Fruit fly (Drosophila melanogaster): ENCODE results near the gene Wee1.
A peak's percentile ranks its signal among the peaks of the same experiment; 100 is the strongest.

Wee1 gene

DNA sequence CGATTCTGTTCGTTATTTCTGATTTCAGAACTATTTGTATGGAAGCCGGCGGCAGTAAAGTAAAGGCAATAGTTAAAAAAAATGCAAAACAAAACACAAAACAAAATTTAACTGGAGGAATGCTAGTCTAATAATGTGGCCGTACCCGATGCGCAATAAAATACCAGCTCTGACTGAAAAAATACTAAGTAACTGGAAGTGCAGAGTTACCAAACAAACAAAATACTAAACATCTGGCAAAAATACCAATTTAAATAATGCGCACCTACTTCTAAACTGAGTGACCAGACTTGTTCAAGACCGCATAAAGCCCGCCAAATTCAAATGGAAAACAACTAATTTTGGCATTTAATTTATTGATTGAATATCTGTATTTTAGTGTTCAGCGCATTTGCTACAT is at the start of gene Wee1:
Gene Wee1, minus strand, starts transcription at position 175 of the 400 bp plus-strand sequence.
- TF ChIP-seq rn (GFP tag; IDR thresholded peaks at IDR 0.05) (no peak), CG32121 (GFP tag; IDR thresholded peaks at IDR 0.05) (no peak), CG34367 (tag; optimal IDR thresholded peaks at IDR 0.05) (no peak), Snoo (tag; optimal IDR thresholded peaks at IDR 0.05) (no peak), Pif1A (GFP tag; optimal IDR thresholded peaks at IDR 0.05) (no peak), Ets98B (GFP tag; IDR thresholded peaks at IDR 0.05) (no peak), CG14655 (GFP tag; optimal IDR thresholded peaks at IDR 0.05) (no peak), CG8301 (tag; optimal IDR thresholded peaks at IDR 0.05) (no peak), CG4496 (GFP tag; IDR thresholded peaks at IDR 0.05) (no peak), fd96Ca (GFP tag; IDR thresholded peaks at IDR 0.05) (no peak), CG17806 (tag; optimal IDR thresholded peaks at IDR 0.05) (no peak), gl (tag; optimal IDR thresholded peaks at IDR 0.05) (no peak), CG12605 (GFP tag; IDR thresholded peaks at IDR 0.05) (no peak), CG13204 (GFP tag; optimal IDR thresholded peaks at IDR 0.05) (no peak), Pif1B (GFP tag; optimal IDR thresholded peaks at IDR 0.05) (no peak)

DNA sequence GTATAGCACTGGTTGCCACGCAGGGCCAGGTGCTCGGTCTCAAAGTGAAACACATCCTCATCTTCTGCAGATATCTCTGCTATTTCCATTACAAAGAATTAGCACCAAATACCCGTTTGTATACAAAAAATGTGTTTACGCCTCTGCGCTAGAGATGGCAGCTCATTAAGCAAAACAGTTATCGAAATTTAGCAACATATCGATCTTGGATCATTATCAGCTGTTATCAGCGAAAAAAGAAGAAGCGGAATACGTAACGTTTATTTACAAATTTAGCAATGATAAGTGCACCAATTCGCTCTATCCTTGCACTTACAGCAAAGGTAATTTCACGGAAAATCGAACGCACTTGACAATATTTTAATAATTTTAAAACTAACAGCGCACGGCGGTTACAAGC is 46.2 kb upstream of the Wee1 start, which contains the start of the genes Atac1 and Hmgcl:
Gene Atac1, minus strand, starts transcription at position 164 of the 400 bp plus-strand sequence.
Gene Hmgcl, plus strand, starts transcription at position 213 of the 400 bp plus-strand sequence.
- TF ChIP-seq D1 (tag; optimal IDR thresholded peaks at IDR 0.05): no peak
- no peak for TF ChIP-seq Ets98B (GFP tag; IDR thresholded peaks at IDR 0.05)
- no peak for TF ChIP-seq CG15710 (tag; optimal IDR thresholded peaks at IDR 0.05)
- TF ChIP-seq CG12605 (GFP tag; IDR thresholded peaks at IDR 0.05): no peak
- no peak for TF ChIP-seq CG17806 (tag; optimal IDR thresholded peaks at IDR 0.05)
- no peak for TF ChIP-seq Snoo (tag; optimal IDR thresholded peaks at IDR 0.05)
- no peak for TF ChIP-seq CG34367 (tag; optimal IDR thresholded peaks at IDR 0.05)
- no peak for TF ChIP-seq CG14655 (GFP tag; optimal IDR thresholded peaks at IDR 0.05)
- TF ChIP-seq CG8159 (tag; optimal IDR thresholded peaks at IDR 0.05): no peak
- TF ChIP-seq CG10348 (GFP tag; IDR thresholded peaks at IDR 0.05): no peak
- no peak for TF ChIP-seq fd96Ca (GFP tag; IDR thresholded peaks at IDR 0.05)
- TF ChIP-seq Pif1B (GFP tag; optimal IDR thresholded peaks at IDR 0.05): no peak
- no peak for TF ChIP-seq rn (GFP tag; IDR thresholded peaks at IDR 0.05)
- no peak for TF ChIP-seq CG4496 (GFP tag; IDR thresholded peaks at IDR 0.05)
- no peak for TF ChIP-seq CG13204 (GFP tag; optimal IDR thresholded peaks at IDR 0.05)
- no peak for TF ChIP-seq CG9948 (tag; optimal IDR thresholded peaks at IDR 0.05)
- no peak for TF ChIP-seq CG32121 (GFP tag; IDR thresholded peaks at IDR 0.05)
- no peak for TF ChIP-seq EcR (GFP tag; optimal IDR thresholded peaks at IDR 0.05)

DNA sequence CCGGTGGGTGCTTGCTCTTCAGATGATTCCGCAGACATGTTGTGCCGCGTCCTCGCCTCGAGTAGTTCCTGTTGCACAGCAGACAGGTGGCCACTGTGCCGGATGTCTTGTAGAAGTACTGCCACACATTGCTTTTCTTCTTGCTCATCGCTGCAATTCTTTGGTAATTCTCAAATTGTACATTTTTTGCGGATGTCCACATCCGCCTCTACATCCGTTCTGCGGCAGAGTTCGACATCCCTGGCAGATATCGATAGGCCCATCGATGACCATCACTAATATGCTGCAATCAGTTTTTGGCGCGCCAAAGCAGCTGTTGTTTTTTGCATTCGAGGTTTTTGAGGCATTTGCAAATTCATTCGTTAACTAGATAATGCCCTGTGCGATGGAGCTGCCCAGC is 42.8 kb upstream of the Wee1 start, which contains the start of the genes CG13775 and CG3430:
Gene CG13775, minus strand, starts transcription at position 226 of the 400 bp plus-strand sequence.
Gene CG3430, plus strand, starts transcription at position 284 of the 400 bp plus-strand sequence.
- no peak for TF ChIP-seq CG15710 (tag; optimal IDR thresholded peaks at IDR 0.05)
- TF ChIP-seq CG32121 (GFP tag; IDR thresholded peaks at IDR 0.05): peak; percentile 35; the same call in 1 of the 2 replicates

DNA sequence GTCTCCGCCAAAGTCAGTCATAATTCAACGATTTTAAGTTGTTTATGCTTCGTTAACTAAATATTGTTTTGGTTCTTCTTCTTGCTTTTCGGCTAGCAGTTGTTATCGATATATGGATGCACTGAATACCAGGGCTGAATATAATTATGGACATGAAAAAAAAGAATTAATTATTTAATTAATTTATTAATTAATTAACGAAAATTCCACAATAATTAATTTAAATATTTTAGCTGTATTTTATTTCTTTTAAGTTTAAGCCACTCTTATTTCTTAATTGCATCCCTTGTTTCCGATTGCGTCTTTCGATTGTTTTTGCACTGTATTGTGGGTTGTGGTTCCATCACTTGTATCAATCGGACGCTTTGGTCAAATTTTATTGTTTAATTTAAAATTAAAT is 36.2 kb upstream of the Wee1 start, which contains the start of the genes Gas41 and SA1:
Gene Gas41, minus strand, starts transcription at position 112 of the 400 bp plus-strand sequence.
Gene SA1, plus strand, starts transcription at position 326 of the 400 bp plus-strand sequence.
- TF ChIP-seq CG32121 (GFP tag; IDR thresholded peaks at IDR 0.05) (peak; percentile 86), CG34367 (tag; optimal IDR thresholded peaks at IDR 0.05) (peak; percentile 48), fd96Ca (GFP tag; IDR thresholded peaks at IDR 0.05) (no peak), rn (GFP tag; IDR thresholded peaks at IDR 0.05) (peak; percentile 70), CG17806 (tag; optimal IDR thresholded peaks at IDR 0.05) (peak; percentile 86), CG9948 (tag; optimal IDR thresholded peaks at IDR 0.05) (peak; percentile 82), CG15710 (tag; optimal IDR thresholded peaks at IDR 0.05) (peak; percentile 92), CG13204 (GFP tag; optimal IDR thresholded peaks at IDR 0.05) (no peak), gl (tag; optimal IDR thresholded peaks at IDR 0.05) (peak; percentile 25), CG10348 (GFP tag; IDR thresholded peaks at IDR 0.05) (no peak), Snoo (tag; optimal IDR thresholded peaks at IDR 0.05) (peak; percentile 30), CG4496 (GFP tag; IDR thresholded peaks at IDR 0.05) (peak; percentile 87), Ets98B (GFP tag; IDR thresholded peaks at IDR 0.05) (peak; percentile 85), CG8159 (tag; optimal IDR thresholded peaks at IDR 0.05) (peak; percentile 82)

DNA sequence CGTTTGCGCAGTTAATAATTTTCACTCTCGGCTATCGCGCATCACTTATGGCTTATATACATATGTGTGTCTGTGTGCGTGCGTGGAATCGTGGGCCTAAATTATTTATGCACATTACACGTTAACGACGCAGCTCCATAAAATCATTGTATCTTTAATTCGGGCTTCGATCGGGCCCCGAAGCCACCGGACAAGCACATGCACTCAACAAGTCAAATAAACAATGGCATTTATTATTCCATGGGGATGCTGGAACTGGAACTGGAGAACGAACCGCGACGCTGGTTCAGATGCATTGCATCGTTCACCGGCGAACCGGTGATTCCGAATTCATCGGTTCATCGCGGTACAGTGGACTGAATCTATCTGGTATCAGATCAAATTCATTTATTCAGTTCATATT is 34.6 kb upstream of the Wee1 start, which contains the start of gene ihog:
Gene ihog, minus strand, starts transcription at position 269 of the 403 bp plus-strand sequence.
- TF ChIP-seq CG34367 (tag; optimal IDR thresholded peaks at IDR 0.05) (peak; percentile 8), CG12605 (GFP tag; IDR thresholded peaks at IDR 0.05) (peak; percentile 42; the same call in 1 of the 2 replicates), EcR (GFP tag; optimal IDR thresholded peaks at IDR 0.05) (peak; percentile 58), Pif1A (GFP tag; optimal IDR thresholded peaks at IDR 0.05) (no peak), Snoo (tag; optimal IDR thresholded peaks at IDR 0.05) (no peak), D1 (tag; optimal IDR thresholded peaks at IDR 0.05) (no peak)

DNA sequence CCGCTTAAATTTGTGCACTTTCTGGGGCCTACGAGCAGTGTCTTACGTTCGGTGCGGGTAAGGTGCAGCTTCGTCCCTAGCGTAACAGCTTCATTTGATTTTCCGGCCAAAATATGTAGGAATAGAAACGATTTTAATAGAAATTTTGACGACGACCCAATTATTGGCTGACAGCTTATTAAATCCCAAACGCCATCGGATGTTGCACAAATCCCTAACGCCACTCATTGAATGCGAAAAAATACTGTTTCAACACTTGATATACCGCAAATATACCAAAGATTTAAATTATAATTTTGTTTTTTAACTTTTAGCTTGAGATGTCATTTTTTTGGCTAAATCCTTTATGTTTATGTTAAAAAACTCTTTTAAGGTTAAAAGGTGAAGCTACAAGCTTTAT is 31.1 kb upstream of the Wee1 start, which contains the start of gene Fgop2:
Gene Fgop2, minus strand, starts transcription at position 202 of the 400 bp plus-strand sequence.
- no peak for TF ChIP-seq Pif1A (GFP tag; optimal IDR thresholded peaks at IDR 0.05)
- TF ChIP-seq fd96Ca (GFP tag; IDR thresholded peaks at IDR 0.05): no peak
- no peak for TF ChIP-seq CG12605 (GFP tag; IDR thresholded peaks at IDR 0.05)
- TF ChIP-seq CG8301 (tag; optimal IDR thresholded peaks at IDR 0.05): no peak
- no peak for TF ChIP-seq Pif1B (GFP tag; optimal IDR thresholded peaks at IDR 0.05)
- TF ChIP-seq EcR (GFP tag; optimal IDR thresholded peaks at IDR 0.05): no peak
- no peak for TF ChIP-seq CG13204 (GFP tag; optimal IDR thresholded peaks at IDR 0.05)
- no peak for TF ChIP-seq CG10348 (GFP tag; IDR thresholded peaks at IDR 0.05)
- no peak for TF ChIP-seq Snoo (tag; optimal IDR thresholded peaks at IDR 0.05)
- TF ChIP-seq rn (GFP tag; IDR thresholded peaks at IDR 0.05): no peak
- no peak for TF ChIP-seq CG17806 (tag; optimal IDR thresholded peaks at IDR 0.05)
